Worm (Caenorhabditis elegans) whole organism, L4 larva: ENCODE measurements around the gene T09A5.15.

Source experiments
- D1046.2 ChIP-seq: fragments of 200-800 bp; sonication (Bioruptor generic); IDR thresholded peaks from 2 replicates; pipeline ENCODE4 v1.3.6; 2022; ENCODE audit warnings: missing genetic modification characterization, missing compliant biosample characterization
- F10B5.3 ChIP-seq: sonication (generic microtip); optimal IDR thresholded peaks from 2 replicates; lab custom pipeline; 2016; ENCODE audit warnings: mild to moderate bottlenecking, missing genetic modification characterization, missing compliant biosample characterization
- F44E2.7 ChIP-seq: fragments of 200-800 bp; sonication (Bioruptor generic); IDR thresholded peaks from 2 replicates; pipeline ENCODE4 v2.1.2; 2022; ENCODE audit warnings: missing genetic modification characterization, missing compliant biosample characterization
- T20F7.1 ChIP-seq: fragments of 200-800 bp; sonication (Bioruptor generic); optimal IDR thresholded peaks from 2 replicates; lab custom pipeline; 2018; ENCODE audit warnings: mild to moderate bottlenecking, missing genetic modification characterization, missing compliant biosample characterization
- Y105C5A.15 ChIP-seq: fragments of 200-800 bp; sonication (Bioruptor generic); IDR thresholded peaks from 2 replicates; pipeline ENCODE4 v1.3.6; 2022; ENCODE audit warnings: missing genetic modification characterization, missing compliant biosample characterization
- Y48G9A.11 ChIP-seq: fragments of 200-800 bp; sonication (Bioruptor generic); IDR thresholded peaks from 2 replicates; pipeline ENCODE4 v1.3.6; 2022; ENCODE audit warnings: missing genetic modification reagents, missing genetic modification characterization, missing compliant biosample characterization
- Y5F2A.4 ChIP-seq: fragments of 200-800 bp; sonication (Bioruptor generic); optimal IDR thresholded peaks from 2 replicates; lab custom pipeline; 2018; ENCODE audit warnings: mild to moderate bottlenecking, missing genetic modification characterization, missing compliant biosample characterization
- ZK546.5 ChIP-seq, 2 experiments: sonication (generic microtip); optimal IDR thresholded peaks; 2 replicates each; lab custom pipeline; 2017; ENCODE audit warnings: missing biosample characterization in 2 of 2, missing genetic modification characterization in 2 of 2
- aha-1 ChIP-seq: fragments of 150-350 bp; peaks from one replicate; lab custom pipeline; 2014; ENCODE audit warnings: missing biosample characterization, missing genetic modification characterization
- ama-1 ChIP-seq: fragments of 150-350 bp; optimal IDR thresholded peaks from 2 replicates; lab custom pipeline; 2014; ENCODE audit warnings: inconsistent platforms, mixed read lengths
- arid-1 ChIP-seq: fragments of 200-800 bp; sonication (Bioruptor generic); conservative IDR thresholded peaks from 2 replicates; pipeline ENCODE4 v1.3.6; 2022; ENCODE audit warnings: missing genetic modification reagents, missing genetic modification characterization, missing compliant biosample characterization
- ceh-44 ChIP-seq: fragments of 200-800 bp; sonication (Bioruptor generic); IDR thresholded peaks from 2 replicates; pipeline ENCODE4 v1.3.6; 2022; ENCODE audit warnings: missing genetic modification reagents, missing genetic modification characterization, missing compliant biosample characterization
- ceh-62 ChIP-seq: sonication (generic microtip); optimal IDR thresholded peaks from 2 replicates; lab custom pipeline; 2017; ENCODE audit warnings: missing biosample characterization, missing genetic modification characterization
- ceh-82 ChIP-seq: sonication (generic microtip); optimal IDR thresholded peaks from 2 replicates; lab custom pipeline; 2017; ENCODE audit warnings: missing biosample characterization, missing genetic modification characterization
- ctbp-1 ChIP-seq: fragments of 200-800 bp; sonication (Bioruptor generic); IDR thresholded peaks from 2 replicates; pipeline ENCODE4 v1.3.6; 2022; ENCODE audit warnings: missing genetic modification reagents, missing genetic modification characterization, missing compliant biosample characterization
- daf-12 ChIP-seq: fragments of 150-350 bp; optimal IDR thresholded peaks from 2 replicates; lab custom pipeline; 2014; ENCODE audit warnings: missing biosample characterization, missing genetic modification reagents, missing genetic modification characterization
- daf-16 ChIP-seq, 3 experiments: sonication (generic microtip); optimal IDR thresholded peaks; 2 replicates each; lab custom pipeline; 2016 to 2017; ENCODE audit warnings: missing genetic modification characterization in 3 of 3, missing genetic modification reagents in 3 of 3, mild to moderate bottlenecking in 2 of 3, missing compliant biosample characterization in 2 of 3, missing biosample characterization in 1 of 3, moderate library complexity in 1 of 3
- daf-8 ChIP-seq: fragments of 200-800 bp; sonication (Bioruptor generic); IDR thresholded peaks from 2 replicates; pipeline ENCODE4 v1.3.6; 2022; ENCODE audit warnings: missing genetic modification characterization, missing compliant biosample characterization
- dmd-8 ChIP-seq: fragments of 200-800 bp; sonication (Bioruptor generic); IDR thresholded peaks from 2 replicates; pipeline ENCODE4 v1.3.6; 2022; ENCODE audit warnings: missing genetic modification characterization, missing compliant biosample characterization
- duxl-1 ChIP-seq: sonication (generic microtip); optimal IDR thresholded peaks from 2 replicates; lab custom pipeline; 2016; ENCODE audit warnings: mild to moderate bottlenecking, missing genetic modification characterization, moderate library complexity, missing compliant biosample characterization; ENCODE audit not compliant: poor library complexity
- fkh-10 ChIP-seq: fragments of 150-350 bp; optimal IDR thresholded peaks from 2 replicates; lab custom pipeline; 2014; ENCODE audit warnings: missing biosample characterization, missing genetic modification reagents, missing genetic modification characterization
- gei-8 ChIP-seq: fragments of 200-800 bp; sonication (Bioruptor generic); optimal IDR thresholded peaks from 2 replicates; lab custom pipeline; 2018; ENCODE audit warnings: mild to moderate bottlenecking, missing genetic modification characterization, missing compliant biosample characterization
- hif-1 ChIP-seq, 2 experiments: sonication (generic microtip); optimal IDR thresholded peaks; 2 replicates each; lab custom pipeline; 2016 to 2017; ENCODE audit warnings: missing compliant biosample characterization in 2 of 2, missing genetic modification characterization in 2 of 2, missing genetic modification reagents in 2 of 2, missing genotype in 2 of 2, mild to moderate bottlenecking in 1 of 2
- jun-1 ChIP-seq: fragments of 150-350 bp; optimal IDR thresholded peaks from 2 replicates; lab custom pipeline; 2014; ENCODE audit warnings: missing biosample characterization, missing genetic modification reagents, missing genetic modification characterization
- lin-1 ChIP-seq: fragments of 200-800 bp; sonication (Bioruptor generic); IDR thresholded peaks from 2 replicates; pipeline ENCODE4 v1.3.6; 2022; ENCODE audit warnings: missing genetic modification reagents, missing genetic modification characterization, missing compliant biosample characterization
- lin-15B ChIP-seq: fragments of 150-350 bp; sonication (generic microtip); optimal IDR thresholded peaks from 3 replicates; lab custom pipeline; 2014; ENCODE audit warnings: missing biosample characterization, missing genetic modification characterization
- lsy-2 ChIP-seq, 2 experiments: fragments of 150-350 bp in 1 of 2; sonication (generic microtip) in 1 of 2; optimal IDR thresholded peaks; 2 replicates each; lab custom pipeline; 2014 to 2017; ENCODE audit warnings: missing biosample characterization in 2 of 2, missing genetic modification characterization in 2 of 2
- mdt-29 ChIP-seq: fragments of 200-800 bp; sonication (Bioruptor generic); IDR thresholded peaks from 2 replicates; pipeline ENCODE4 v1.3.6; 2022; ENCODE audit warnings: missing genetic modification reagents, missing genetic modification characterization, missing compliant biosample characterization
- mes-2 ChIP-seq: sonication (generic microtip); optimal IDR thresholded peaks from 2 replicates; lab custom pipeline; 2016; ENCODE audit warnings: missing genotype, mild to moderate bottlenecking, missing genetic modification characterization, missing compliant biosample characterization; ENCODE audit not compliant: poor library complexity, severe bottlenecking
- mxl-2 ChIP-seq: fragments of 200-800 bp; sonication (Bioruptor generic); conservative IDR thresholded peaks from 2 replicates; pipeline ENCODE4 v1.3.6; 2022; ENCODE audit warnings: missing genetic modification reagents, missing genetic modification characterization, missing compliant biosample characterization
- nhr-10 ChIP-seq: fragments of 150-350 bp; optimal IDR thresholded peaks from 2 replicates; lab custom pipeline; 2014; ENCODE audit warnings: missing biosample characterization, missing genetic modification characterization
- nhr-11 ChIP-seq: fragments of 150-350 bp; optimal IDR thresholded peaks from 2 replicates; lab custom pipeline; 2014; ENCODE audit warnings: missing biosample characterization, missing genetic modification characterization
- nhr-28 ChIP-seq: fragments of 150-350 bp; optimal IDR thresholded peaks from 2 replicates; lab custom pipeline; 2014; ENCODE audit warnings: missing biosample characterization, missing genetic modification characterization
- nhr-41 ChIP-seq: fragments of 200-800 bp; sonication (Bioruptor generic); IDR thresholded peaks from 2 replicates; pipeline ENCODE4 v1.3.6; 2022; ENCODE audit warnings: missing genetic modification reagents, missing genetic modification characterization, missing compliant biosample characterization
- nhr-6 ChIP-seq: fragments of 150-350 bp; optimal IDR thresholded peaks from 2 replicates; lab custom pipeline; 2014; ENCODE audit warnings: missing biosample characterization, missing genetic modification characterization
- pha-4 ChIP-seq, 2 experiments: fragments of 150-350 bp in 1 of 2; fragments of 200-800 bp in 1 of 2; sonication (Bioruptor generic) in 1 of 2; IDR thresholded peaks in 1 of 2; optimal IDR thresholded peaks in 1 of 2; 2 replicates each; pipeline versions ENCODE4 v1.3.6 to Lab custom; 2014 to 2022; ENCODE audit warnings: missing genetic modification characterization in 2 of 2, missing genetic modification reagents in 2 of 2, missing biosample characterization in 1 of 2, missing compliant biosample characterization in 1 of 2
- rbr-2 ChIP-seq: sonication (generic microtip); optimal IDR thresholded peaks from 2 replicates; lab custom pipeline; 2016; ENCODE audit warnings: missing genotype, missing genetic modification characterization, missing compliant biosample characterization
- sdz-12 ChIP-seq: fragments of 200-800 bp; sonication (Bioruptor generic); optimal IDR thresholded peaks from 2 replicates; lab custom pipeline; 2018; ENCODE audit warnings: mild to moderate bottlenecking, missing genetic modification characterization, missing compliant biosample characterization
- skn-1 ChIP-seq: fragments of 150-350 bp; optimal IDR thresholded peaks from 2 replicates; lab custom pipeline; 2014; ENCODE audit warnings: missing biosample characterization, missing genetic modification characterization
- snpc-1.2 ChIP-seq: fragments of 200-800 bp; sonication (Bioruptor generic); IDR thresholded peaks from 2 replicates; pipeline ENCODE4 v1.3.6; 2022; ENCODE audit warnings: missing genetic modification reagents, missing genetic modification characterization, missing compliant biosample characterization
- spr-3 ChIP-seq: fragments of 200-800 bp; sonication (Bioruptor generic); optimal IDR thresholded peaks from 2 replicates; lab custom pipeline; 2018; ENCODE audit warnings: mild to moderate bottlenecking, missing genetic modification characterization, missing compliant biosample characterization
- tag-97 ChIP-seq: fragments of 200-800 bp; sonication (Bioruptor generic); IDR thresholded peaks from 2 replicates; pipeline ENCODE4 v1.3.6; 2022; ENCODE audit warnings: missing genetic modification characterization, missing compliant biosample characterization
- tra-1 ChIP-seq: fragments of 200-800 bp; sonication (Bioruptor generic); IDR thresholded peaks from 2 replicates; pipeline ENCODE4 v1.3.6; 2022; ENCODE audit warnings: missing genetic modification reagents, missing genetic modification characterization, missing compliant biosample characterization
- unc-39 ChIP-seq: sonication (generic microtip); optimal IDR thresholded peaks from 2 replicates; lab custom pipeline; 2017; ENCODE audit warnings: missing biosample characterization, missing genetic modification characterization
- vab-7 ChIP-seq: fragments of 200-800 bp; sonication (Bioruptor generic); IDR thresholded peaks from 2 replicates; pipeline ENCODE4 v1.3.6; 2022; ENCODE audit warnings: missing genetic modification reagents, missing genetic modification characterization, missing compliant biosample characterization
- zfp-2 ChIP-seq: sonication (generic microtip); optimal IDR thresholded peaks from 2 replicates; lab custom pipeline; 2016; ENCODE audit warnings: mild to moderate bottlenecking, missing genetic modification characterization, missing compliant biosample characterization
- zfp-3 ChIP-seq: fragments of 200-800 bp; sonication (Bioruptor generic); conservative IDR thresholded peaks from 2 replicates; pipeline ENCODE4 v1.3.6; 2022; ENCODE audit warnings: missing genetic modification reagents, missing genetic modification characterization, missing compliant biosample characterization
- ztf-11 ChIP-seq: fragments of 150-350 bp; optimal IDR thresholded peaks from 2 replicates; lab custom pipeline; 2014; ENCODE audit warnings: missing biosample characterization, missing genetic modification characterization

T09A5.15 gene

DNA sequence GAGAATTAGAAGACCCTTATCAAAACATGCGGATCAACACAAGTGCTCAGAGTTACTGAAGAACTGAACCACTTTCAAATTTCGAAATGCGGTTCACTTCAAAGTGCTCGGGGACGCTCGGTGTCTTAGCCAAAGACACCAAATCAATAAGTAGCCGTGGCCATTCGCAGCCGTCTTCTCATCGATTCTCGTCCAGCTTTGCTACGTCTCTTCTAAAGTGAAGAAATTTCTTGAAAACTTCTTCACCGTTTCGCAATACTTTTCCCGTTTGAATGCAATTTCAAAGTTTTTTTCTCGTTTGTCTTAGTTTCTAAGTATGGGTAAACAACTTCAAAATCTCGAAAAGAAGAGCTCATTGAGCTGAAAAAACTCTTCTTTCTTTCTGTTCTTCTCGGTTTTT lies 27.1 kb downstream of the T09A5.15 start (continued):
- no peak for TF ChIP-seq mdt-29 (GFP tag; lab: Robert Waterston, UW)
- TF ChIP-seq Y105C5A.15: no peak
- TF ChIP-seq vab-7 (GFP tag; lab: Robert Waterston, UW): no peak
- TF ChIP-seq rbr-2 (tag; lab: Kevin White, UChicago): peak; percentile 10
- no peak for TF ChIP-seq zfp-2 (tag; lab: Kevin White, UChicago)
- TF ChIP-seq Y48G9A.11: no peak
- TF ChIP-seq nhr-10 (tag; lab: Kevin White, UChicago): no peak
- TF ChIP-seq pha-4 (GFP tag; IDR thresholded peaks at IDR 0.05; lab: Robert Waterston, UW): no peak
- no peak for TF ChIP-seq pha-4 (tag; optimal IDR thresholded peaks at IDR 0.05; lab: Kevin White, UChicago)
- TF ChIP-seq Y5F2A.4 (GFP tag; lab: Kevin White, UChicago): no peak
- TF ChIP-seq spr-3 (GFP tag; lab: Kevin White, UChicago): no peak
- TF ChIP-seq tag-97: no peak
- TF ChIP-seq ZK546.5 (tag; optimal IDR thresholded peaks at IDR 0.05; lab: Kevin White, UChicago): no peak
- no peak for TF ChIP-seq F10B5.3 (tag; lab: Kevin White, UChicago)

ce11 chrII:7887295-7887694 lies 29.5 kb downstream of the T09A5.15 start:
- no peak for TF ChIP-seq Y48G9A.11
- no peak for TF ChIP-seq F44E2.7 (GFP tag; lab: Robert Waterston, UW)
- no peak for TF ChIP-seq daf-8
- TF ChIP-seq fkh-10 (GFP tag; lab: Kevin White, UChicago): peak; percentile 50
- no peak for TF ChIP-seq lin-1 (GFP tag; lab: Robert Waterston, UW)
- TF ChIP-seq lsy-2 (tag; optimal IDR thresholded peaks at IDR 0.05; lab: Kevin White, UChicago): peak; percentile 41 to 66
- no peak for TF ChIP-seq sdz-12
- TF ChIP-seq nhr-41 (GFP tag; lab: Robert Waterston, UW): no peak
- no peak for TF ChIP-seq mxl-2 (GFP tag; lab: Robert Waterston, UW)
- TF ChIP-seq nhr-6 (tag; lab: Kevin White, UChicago): no peak
- TF ChIP-seq jun-1 (tag; lab: Kevin White, UChicago): no peak
- TF ChIP-seq Y5F2A.4 (GFP tag; lab: Kevin White, UChicago): no peak
- TF ChIP-seq snpc-1.2: no peak
- TF ChIP-seq zfp-3 (GFP tag; lab: Robert Waterston, UW): no peak
- no peak for TF ChIP-seq ztf-11 (tag; lab: Kevin White, UChicago)
- TF ChIP-seq unc-39: no peak
- TF ChIP-seq rbr-2 (tag; lab: Kevin White, UChicago): peak; percentile 63
- TF ChIP-seq ceh-62 (tag; lab: Kevin White, UChicago): no peak
- TF ChIP-seq ceh-44 (GFP tag; lab: Robert Waterston, UW): no peak
- no peak for TF ChIP-seq ZK546.5 (tag; optimal IDR thresholded peaks at IDR 0.05; lab: Kevin White, UChicago)
- TF ChIP-seq gei-8 (GFP tag; lab: Kevin White, UChicago): no peak
- peak; percentile 8 for TF ChIP-seq mes-2
- TF ChIP-seq aha-1: no peak
- TF ChIP-seq mdt-29 (GFP tag; lab: Robert Waterston, UW): no peak
- TF ChIP-seq nhr-10 (tag; lab: Kevin White, UChicago): no peak
- no peak for TF ChIP-seq arid-1
- no peak for TF ChIP-seq D1046.2 (GFP tag; lab: Robert Waterston, UW)
- TF ChIP-seq spr-3 (GFP tag; lab: Kevin White, UChicago): no peak
- no peak for TF ChIP-seq skn-1
- TF ChIP-seq T20F7.1 (GFP tag; lab: Kevin White, UChicago): no peak
- peak; percentile 95 for TF ChIP-seq nhr-11
- no peak for TF ChIP-seq ceh-82 (tag; lab: Kevin White, UChicago)
- TF ChIP-seq zfp-2 (tag; lab: Kevin White, UChicago): no peak
- no peak for TF ChIP-seq daf-12 (tag; lab: Kevin White, UChicago)
- no peak for TF ChIP-seq dmd-8 (GFP tag; lab: Robert Waterston, UW)
- peak; percentile 1 for TF ChIP-seq nhr-28
- no peak for TF ChIP-seq duxl-1 (tag; lab: Kevin White, UChicago)
- no peak for TF ChIP-seq ctbp-1 (GFP tag; lab: Robert Waterston, UW)
- TF ChIP-seq daf-16 (GFP tag; optimal IDR thresholded peaks at IDR 0.05; lab: Kevin White, UChicago): no peak
- peak; percentile 32 for TF ChIP-seq daf-16 (tag; optimal IDR thresholded peaks at IDR 0.05; lab: Kevin White, UChicago)
- TF ChIP-seq vab-7 (GFP tag; lab: Robert Waterston, UW): no peak
- TF ChIP-seq tra-1 (GFP tag; lab: Robert Waterston, UW): no peak
- TF ChIP-seq ama-1 (lab: Kevin White, UChicago): no peak
- peak in 1 of 2 experiments; percentile 31 for TF ChIP-seq hif-1 (tag; optimal IDR thresholded peaks at IDR 0.05; lab: Kevin White, UChicago)
- TF ChIP-seq lin-15B: no peak
